Worm (Caenorhabditis elegans) whole organism, midembryonic: ENCODE measurements around the gene comt-1.
"Not testable (repeated sequence)": the region's sequence is repeated elsewhere in the genome, so short reads cannot be mapped to it uniquely, and the experiment has no call there.

Experiments used
- T22C8.4 ChIP-seq: fragments of 200-800 bp; sonication (Bioruptor generic); IDR thresholded peaks from 2 replicates; pipeline ENCODE4 v1.3.6; 2022; ENCODE audit warnings: missing genetic modification characterization, missing compliant biosample characterization
- cog-1 ChIP-seq: sonication (generic microtip); optimal IDR thresholded peaks from 2 replicates; lab custom pipeline; 2016; ENCODE audit warnings: missing genetic modification characterization, missing compliant biosample characterization
- flt-1 ChIP-seq: fragments of 200-800 bp; sonication (Bioruptor generic); IDR thresholded peaks from 2 replicates; pipeline ENCODE4 v1.3.6; 2022; ENCODE audit warnings: missing genetic modification characterization, missing compliant biosample characterization
- klf-2 ChIP-seq: fragments of 200-800 bp; sonication (Bioruptor generic); conservative IDR thresholded peaks from 2 replicates; pipeline ENCODE4 v1.3.6; 2022; ENCODE audit warnings: missing genetic modification reagents, missing genetic modification characterization, missing compliant biosample characterization
- med-1 ChIP-seq: sonication (generic microtip); optimal IDR thresholded peaks from 2 replicates; lab custom pipeline; 2017; ENCODE audit warnings: missing genetic modification characterization, mild to moderate bottlenecking, missing compliant biosample characterization, antibody characterized with exemption, missing genetic modification reagents; ENCODE audit not compliant: insufficient read depth
- ref-1 ChIP-seq: fragments of 200-800 bp; sonication (Bioruptor generic); conservative IDR thresholded peaks from 2 replicates; pipeline ENCODE4 v1.3.6; 2022; ENCODE audit warnings: missing genetic modification reagents, missing genetic modification characterization, missing compliant biosample characterization
- tab-1 ChIP-seq: fragments of 200-800 bp; sonication (Bioruptor generic); IDR thresholded peaks from 2 replicates; pipeline ENCODE4 v1.3.6; 2022; ENCODE audit warnings: missing genetic modification characterization, missing compliant biosample characterization
- ztf-23 ChIP-seq: fragments of 200-800 bp; sonication (Bioruptor generic); IDR thresholded peaks from 2 replicates; pipeline ENCODE4 v1.3.6; 2022; ENCODE audit warnings: missing genetic modification reagents, missing genetic modification characterization, missing compliant biosample characterization
- ztf-29 ChIP-seq: fragments of 200-800 bp; sonication (Bioruptor generic); IDR thresholded peaks from 2 replicates; pipeline ENCODE4 v1.3.6; 2022; ENCODE audit warnings: missing genetic modification reagents, missing genetic modification characterization, missing compliant biosample characterization

The comt-1 gene

DNA sequence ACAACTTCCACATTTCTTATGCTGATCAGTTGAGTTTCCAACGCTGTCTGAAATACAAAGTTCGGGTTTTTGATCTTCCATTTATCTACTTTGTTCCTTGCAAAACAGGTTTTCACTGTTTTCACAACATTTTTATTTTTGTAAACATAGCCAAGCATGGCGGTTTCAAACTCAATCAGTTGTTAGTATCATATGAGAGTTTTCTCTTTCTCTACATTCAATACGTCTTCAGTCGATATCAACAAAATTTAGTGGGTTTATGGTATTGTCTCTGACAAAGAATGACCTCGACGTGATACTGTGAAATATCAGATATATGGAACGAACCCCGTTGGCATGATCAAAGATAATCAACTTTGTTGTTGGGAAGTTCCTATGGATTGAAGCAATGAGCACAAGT, 33.4 kb upstream of the comt-1 start:
- TF ChIP-seq cog-1 (tag; lab: Kevin White, UChicago) (no peak), klf-2 (GFP tag; lab: Robert Waterston, UW) (no peak), flt-1 (no peak), ztf-23 (GFP tag; lab: Robert Waterston, UW) (no peak), T22C8.4 (GFP tag; lab: Robert Waterston, UW) (no peak), tab-1 (no peak), ref-1 (GFP tag; lab: Robert Waterston, UW) (no peak), ztf-29 (GFP tag; lab: Robert Waterston, UW) (no peak), med-1 (GFP tag; lab: Kevin White, UChicago) (no peak)

ce11 chrX:2894273-2894672, 32.0 kb upstream of the comt-1 start, which contains the start of gene B0410.1:
B0410.1 (plus strand) TSS chrX:2894573.
- not testable (repeated sequence) for TF ChIP-seq ref-1 (GFP tag; lab: Robert Waterston, UW); ztf-29 (GFP tag; lab: Robert Waterston, UW); tab-1

- TF ChIP-seq flt-1 (no peak), tab-1 (no peak), med-1 (GFP tag; lab: Kevin White, UChicago) (no peak), ref-1 (GFP tag; lab: Robert Waterston, UW) (no peak), T22C8.4 (GFP tag; lab: Robert Waterston, UW) (no peak), ztf-29 (GFP tag; lab: Robert Waterston, UW) (no peak), klf-2 (GFP tag; lab: Robert Waterston, UW) (no peak), cog-1 (tag; lab: Kevin White, UChicago) (no peak)
Observed at ce11 chrX:2893026-2893662, 30.9 kb upstream of the comt-1 start.

DNA sequence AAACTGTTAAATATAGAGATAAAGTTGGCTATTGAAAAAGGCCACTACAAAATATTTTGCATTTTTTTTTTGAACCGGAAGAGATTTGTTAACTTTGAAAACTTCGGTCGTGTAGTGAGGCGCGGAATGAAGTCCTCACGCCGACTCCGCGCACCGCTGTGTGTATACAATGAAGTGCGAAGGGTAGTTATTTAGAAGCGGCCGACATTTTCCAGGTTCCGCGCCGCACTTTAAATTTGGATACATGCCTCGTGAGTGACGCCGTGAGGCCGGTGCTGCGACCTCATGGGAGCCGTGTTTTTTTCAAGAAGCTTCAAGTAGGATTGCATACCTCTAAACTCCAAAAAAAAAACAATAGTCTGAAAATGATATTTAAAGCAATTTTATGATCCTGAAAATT, 29.6 kb upstream of the comt-1 start:
- TF ChIP-seq cog-1 (tag; lab: Kevin White, UChicago) (no peak), klf-2 (GFP tag; lab: Robert Waterston, UW) (no peak), flt-1 (no peak), ztf-29 (GFP tag; lab: Robert Waterston, UW) (no peak), ref-1 (GFP tag; lab: Robert Waterston, UW) (no peak), ztf-23 (GFP tag; lab: Robert Waterston, UW) (no peak), tab-1 (no peak), med-1 (GFP tag; lab: Kevin White, UChicago) (no peak)

DNA sequence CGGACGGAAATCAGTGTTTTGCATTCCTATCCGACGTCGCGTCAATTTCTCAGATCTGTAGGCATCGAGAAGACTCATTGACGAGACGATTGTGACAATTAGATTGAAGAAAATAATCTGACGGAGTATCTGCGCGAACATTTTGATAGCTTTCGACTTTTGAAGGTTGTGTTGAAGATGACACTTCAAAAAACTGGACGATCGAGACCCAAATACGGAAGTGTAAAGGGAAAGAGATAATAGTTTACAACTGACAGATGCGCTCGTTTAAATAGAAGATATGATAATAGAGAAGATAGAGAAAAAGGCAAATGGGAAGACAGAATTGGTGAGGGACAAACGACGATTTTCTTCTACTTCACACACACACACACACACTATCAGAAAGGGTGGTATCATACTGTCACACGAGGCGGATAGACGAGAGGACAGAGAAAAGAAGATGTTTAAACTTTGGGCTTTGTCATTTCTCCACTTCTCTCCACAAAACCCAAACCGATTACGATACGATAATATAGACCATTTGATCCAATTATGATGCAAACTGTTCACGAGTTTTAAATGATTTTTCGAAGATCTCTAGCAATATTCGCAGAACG, 29.0 kb upstream of the comt-1 start, which contains the start of gene B0410.3:
B0410.3 (minus strand) TSS at position 351 of the 599 bp plus-strand sequence.
- no peak for TF ChIP-seq ztf-29 (GFP tag; lab: Robert Waterston, UW)
- no peak for TF ChIP-seq flt-1
- TF ChIP-seq med-1 (GFP tag; lab: Kevin White, UChicago), result no peak
- TF ChIP-seq tab-1, result no peak
- TF ChIP-seq ztf-23 (GFP tag; lab: Robert Waterston, UW), result no peak
- no peak for TF ChIP-seq klf-2 (GFP tag; lab: Robert Waterston, UW)
- no peak for TF ChIP-seq ref-1 (GFP tag; lab: Robert Waterston, UW)
- no peak for TF ChIP-seq cog-1 (tag; lab: Kevin White, UChicago)
- no peak for TF ChIP-seq T22C8.4 (GFP tag; lab: Robert Waterston, UW)

ce11 chrX:2890041-2890650, 27.9 kb upstream of the comt-1 start:
- TF ChIP-seq ref-1 (GFP tag; lab: Robert Waterston, UW) (no peak), flt-1 (no peak), tab-1 (no peak), klf-2 (GFP tag; lab: Robert Waterston, UW) (no peak), ztf-29 (GFP tag; lab: Robert Waterston, UW) (no peak), ztf-23 (GFP tag; lab: Robert Waterston, UW) (no peak), T22C8.4 (GFP tag; lab: Robert Waterston, UW) (no peak), cog-1 (tag; lab: Kevin White, UChicago) (no peak), med-1 (GFP tag; lab: Kevin White, UChicago) (no peak)

DNA sequence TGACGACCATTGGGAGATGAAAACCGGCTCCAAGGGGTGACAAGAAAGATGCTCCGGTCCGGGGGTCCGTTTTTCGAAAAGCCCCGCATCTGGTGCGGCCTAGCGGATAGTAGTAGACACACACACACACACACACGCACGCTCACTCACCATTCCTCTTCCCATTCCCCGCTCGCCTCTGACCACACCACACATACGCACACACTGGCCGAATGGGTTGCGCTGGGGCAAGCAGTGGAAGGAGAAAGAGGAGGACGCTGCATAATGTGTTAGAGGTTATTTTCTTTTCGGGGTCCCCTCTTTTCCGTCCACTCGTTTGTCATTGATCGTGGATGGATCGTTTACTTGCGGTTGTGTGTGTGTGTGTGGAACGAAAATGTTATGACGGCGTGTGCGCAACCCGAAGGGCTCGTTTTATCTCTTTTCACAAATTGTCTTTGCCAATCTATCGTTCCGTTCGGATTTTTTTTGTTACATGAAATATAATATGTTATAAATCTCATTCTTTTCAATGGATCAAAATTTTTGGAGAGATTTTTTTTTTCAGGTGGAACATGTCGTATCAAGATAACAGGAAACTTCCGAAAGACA, 23.1 kb upstream of the comt-1 start, which contains the start of gene vang-1:
vang-1 (plus strand) TSS at position 541 of the 591 bp plus-strand sequence.
- TF ChIP-seq flt-1 (peak; percentile 83), ztf-29 (GFP tag; lab: Robert Waterston, UW) (peak; percentile 69), ztf-23 (GFP tag; lab: Robert Waterston, UW) (peak; percentile 54; the same call in 1 of the 2 replicates), ref-1 (GFP tag; lab: Robert Waterston, UW) (no peak), tab-1 (peak; percentile 63; the same call in 1 of the 2 replicates), med-1 (GFP tag; lab: Kevin White, UChicago) (no peak), T22C8.4 (GFP tag; lab: Robert Waterston, UW) (no peak), klf-2 (GFP tag; lab: Robert Waterston, UW) (0 out of 2 replicates have a peak, but pooled peaks have one; percentile 60), cog-1 (tag; lab: Kevin White, UChicago) (peak; percentile 59)

- TF ChIP-seq flt-1, result peak; percentile 67
- no peak for TF ChIP-seq klf-2 (GFP tag; lab: Robert Waterston, UW)
- TF ChIP-seq med-1 (GFP tag; lab: Kevin White, UChicago), result no peak
Observed at ce11 chrX:2879529-2880265, 17.4 kb upstream of the comt-1 start, which contains the start of gene F53B3.5. F53B3.5 (minus strand) TSS chrX:2879579.
